Worm (Caenorhabditis elegans) whole organism, late embryonic: ENCODE results near the gene hcp-1.
A peak's percentile ranks its signal among the peaks of the same experiment; 100 is the strongest.

Experiments
- K02D7.2 ChIP-seq: sonication (generic microtip); optimal IDR thresholded peaks from 2 replicates; lab custom pipeline; 2017; ENCODE audit warnings: mild to moderate bottlenecking, missing genetic modification characterization, missing compliant biosample characterization
- K09A11.1 ChIP-seq: sonication (generic microtip); optimal IDR thresholded peaks from 2 replicates; lab custom pipeline; 2017; ENCODE audit warnings: antibody characterized with exemption, mild to moderate bottlenecking, missing genetic modification characterization, missing compliant biosample characterization; ENCODE audit not compliant: insufficient read depth
- T23F11.4 ChIP-seq: fragments of 200-800 bp; sonication (Bioruptor generic); optimal IDR thresholded peaks from 2 replicates; lab custom pipeline; 2018; ENCODE audit warnings: mild to moderate bottlenecking, missing genetic modification characterization, missing compliant biosample characterization
- ahr-1 ChIP-seq: sonication (generic microtip); optimal IDR thresholded peaks from 2 replicates; lab custom pipeline; 2016; ENCODE audit warnings: missing genetic modification characterization, missing compliant biosample characterization
- ceh-18 ChIP-seq: sonication (generic microtip); optimal IDR thresholded peaks from 2 replicates; lab custom pipeline; 2016; ENCODE audit warnings: missing genetic modification characterization, missing compliant biosample characterization
- ceh-19 ChIP-seq: fragments of 200-800 bp; sonication (Bioruptor generic); optimal IDR thresholded peaks from 2 replicates; lab custom pipeline; 2018; ENCODE audit warnings: mild to moderate bottlenecking, missing genetic modification characterization, missing compliant biosample characterization
- ceh-2 ChIP-seq: sonication (generic microtip); optimal IDR thresholded peaks from 2 replicates; lab custom pipeline; 2016; ENCODE audit warnings: missing genotype, missing genetic modification characterization, missing compliant biosample characterization
- ceh-22 ChIP-seq: sonication (generic microtip); optimal IDR thresholded peaks from 2 replicates; lab custom pipeline; 2017; ENCODE audit warnings: missing biosample characterization, missing genetic modification characterization
- ceh-30 ChIP-seq: fragments of 150-350 bp; optimal IDR thresholded peaks from 2 replicates; lab custom pipeline; 2014; ENCODE audit warnings: missing biosample characterization, missing genetic modification characterization
- ceh-31 ChIP-seq: sonication (generic microtip); optimal IDR thresholded peaks from 2 replicates; lab custom pipeline; 2016; ENCODE audit warnings: missing genetic modification characterization, missing compliant biosample characterization
- ceh-34 ChIP-seq: sonication (generic microtip); optimal IDR thresholded peaks from 2 replicates; lab custom pipeline; 2016; ENCODE audit warnings: mild to moderate bottlenecking, missing genetic modification characterization, missing compliant biosample characterization
- ceh-9 ChIP-seq: sonication (generic microtip); optimal IDR thresholded peaks from 2 replicates; lab custom pipeline; 2016; ENCODE audit warnings: mild to moderate bottlenecking, missing genetic modification characterization, inconsistent platforms, missing compliant biosample characterization
- che-1 ChIP-seq: sonication (generic microtip); optimal IDR thresholded peaks from 2 replicates; lab custom pipeline; 2016; ENCODE audit warnings: mild to moderate bottlenecking, missing genetic modification characterization, missing compliant biosample characterization
- elt-2 ChIP-seq: sonication (generic microtip); optimal IDR thresholded peaks from 2 replicates; lab custom pipeline; 2016; ENCODE audit warnings: missing genetic modification reagents, missing genetic modification characterization, missing compliant biosample characterization
- elt-4 ChIP-seq: sonication (generic microtip); optimal IDR thresholded peaks from 2 replicates; lab custom pipeline; 2016; ENCODE audit warnings: missing genetic modification characterization, missing compliant biosample characterization
- eyg-1 ChIP-seq: sonication (generic microtip); optimal IDR thresholded peaks from 2 replicates; lab custom pipeline; 2016; ENCODE audit warnings: missing genotype, missing genetic modification characterization, missing compliant biosample characterization
- hlh-13 ChIP-seq: fragments of 200-800 bp; sonication (Bioruptor generic); optimal IDR thresholded peaks from 2 replicates; lab custom pipeline; 2018; ENCODE audit warnings: mild to moderate bottlenecking, missing genetic modification characterization, missing compliant biosample characterization
- hlh-15 ChIP-seq: sonication (generic microtip); optimal IDR thresholded peaks from 2 replicates; lab custom pipeline; 2016; ENCODE audit warnings: missing genetic modification characterization, missing compliant biosample characterization
- hlh-6 ChIP-seq: sonication (generic microtip); optimal IDR thresholded peaks from 2 replicates; lab custom pipeline; 2016; ENCODE audit warnings: missing genotype, missing genetic modification characterization, missing compliant biosample characterization
- lin-11 ChIP-seq: fragments of 200-800 bp; sonication (Bioruptor generic); optimal IDR thresholded peaks from 2 replicates; lab custom pipeline; 2018; ENCODE audit warnings: mild to moderate bottlenecking, missing genetic modification characterization, missing compliant biosample characterization
- madf-2 ChIP-seq: sonication (generic microtip); optimal IDR thresholded peaks from 2 replicates; lab custom pipeline; 2017; ENCODE audit warnings: missing genetic modification characterization, missing compliant biosample characterization
- mec-3 ChIP-seq: sonication (generic microtip); optimal IDR thresholded peaks from 2 replicates; lab custom pipeline; 2016; ENCODE audit warnings: borderline replicate concordance, missing genetic modification characterization, missing compliant biosample characterization
- nhr-232 ChIP-seq: sonication (generic microtip); optimal IDR thresholded peaks from 2 replicates; lab custom pipeline; 2016; ENCODE audit warnings: missing genetic modification characterization, missing compliant biosample characterization
- pax-1 ChIP-seq: fragments of 150-350 bp; optimal IDR thresholded peaks from 2 replicates; lab custom pipeline; 2014; ENCODE audit warnings: missing biosample characterization, missing genetic modification characterization
- pha-2 ChIP-seq: sonication (generic microtip); optimal IDR thresholded peaks from 2 replicates; lab custom pipeline; 2017; ENCODE audit warnings: mild to moderate bottlenecking, missing genetic modification characterization, missing compliant biosample characterization
- pqm-1 ChIP-seq: sonication (generic microtip); optimal IDR thresholded peaks from 2 replicates; lab custom pipeline; 2016; ENCODE audit warnings: missing genetic modification characterization, missing compliant biosample characterization
- pros-1 ChIP-seq: fragments of 150-350 bp; optimal IDR thresholded peaks from 2 replicates; lab custom pipeline; 2014; ENCODE audit warnings: missing biosample characterization, missing genetic modification reagents, missing genetic modification characterization
- ref-2 ChIP-seq: sonication (generic microtip); optimal IDR thresholded peaks from 2 replicates; lab custom pipeline; 2016; ENCODE audit warnings: missing genetic modification characterization, missing compliant biosample characterization
- rnt-1 ChIP-seq: sonication (generic microtip); optimal IDR thresholded peaks from 2 replicates; lab custom pipeline; 2016; ENCODE audit warnings: missing genetic modification characterization, missing compliant biosample characterization
- unc-55 ChIP-seq: sonication (generic microtip); optimal IDR thresholded peaks from 2 replicates; lab custom pipeline; 2017; ENCODE audit warnings: missing biosample characterization, missing genetic modification reagents, missing genetic modification characterization
- unc-86 ChIP-seq: sonication (generic microtip); optimal IDR thresholded peaks from 2 replicates; lab custom pipeline; 2016; ENCODE audit warnings: missing genetic modification characterization, missing compliant biosample characterization
- ztf-16 ChIP-seq: sonication (generic microtip); optimal IDR thresholded peaks from 2 replicates; lab custom pipeline; 2017; ENCODE audit warnings: missing genetic modification characterization, missing compliant biosample characterization

hcp-1 gene

ce11 chrV:6611504-6611903, 17.5 kb downstream of the hcp-1 start:
- TF ChIP-seq ceh-2 (tag; lab: Kevin White, UChicago) (no peak), unc-55 (GFP tag; lab: Kevin White, UChicago) (no peak), hlh-6 (no peak), ceh-34 (tag; lab: Kevin White, UChicago) (no peak), unc-86 (tag; lab: Kevin White, UChicago) (no peak), pax-1 (no peak), ceh-19 (GFP tag; lab: Kevin White, UChicago) (no peak)
- TF ChIP-seq, all 69 proteins: peak for 0

- TF ChIP-seq pqm-1 (tag; lab: Kevin White, UChicago) (peak; percentile 63), unc-86 (tag; lab: Kevin White, UChicago) (no peak), elt-2 (tag; lab: Kevin White, UChicago) (peak; percentile 91)
- TF ChIP-seq, all 69 proteins: peak for 2
These were observed 20.2 kb downstream of the hcp-1 start, which contains the start of gene cpr-4 for ce11 chrV:6614152-6614734. Gene cpr-4, plus strand, starts transcription at chrV:6614674.

DNA sequence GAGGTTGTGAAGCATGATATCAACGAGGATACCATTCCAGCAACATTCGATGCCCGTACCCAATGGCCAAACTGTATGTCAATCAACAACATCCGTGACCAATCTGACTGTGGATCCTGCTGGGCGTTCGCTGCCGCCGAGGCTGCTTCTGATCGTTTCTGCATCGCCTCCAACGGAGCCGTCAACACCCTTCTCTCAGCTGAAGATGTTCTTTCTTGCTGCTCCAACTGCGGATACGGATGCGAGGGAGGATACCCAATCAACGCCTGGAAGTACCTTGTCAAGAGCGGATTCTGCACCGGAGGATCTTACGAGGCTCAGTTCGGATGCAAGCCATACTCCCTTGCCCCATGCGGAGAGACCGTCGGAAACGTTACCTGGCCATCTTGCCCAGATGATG, 21.0 kb downstream of the hcp-1 start:
- TF ChIP-seq ceh-31 (tag; lab: Kevin White, UChicago) (no peak), elt-4 (tag; lab: Kevin White, UChicago) (peak; percentile 19), rnt-1 (tag; lab: Kevin White, UChicago) (no peak)

DNA sequence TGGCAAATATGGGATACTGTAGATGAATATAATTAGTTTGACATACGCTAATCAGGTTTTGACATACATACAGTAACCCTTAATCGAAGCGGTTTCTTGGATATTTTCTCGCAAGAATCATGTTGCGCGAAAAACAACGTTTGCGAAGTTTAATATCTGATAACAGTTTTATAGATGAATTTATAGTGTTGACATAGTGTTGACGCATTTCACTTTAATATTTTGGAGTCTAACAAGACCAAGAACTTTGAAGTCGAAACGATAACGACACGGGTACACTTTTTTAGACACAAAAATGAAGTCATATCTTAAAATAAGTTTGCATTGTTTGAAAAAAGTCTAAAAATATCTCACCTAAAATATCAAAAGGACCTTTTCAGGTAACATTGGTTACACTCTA, 22.3 kb downstream of the hcp-1 start:
- TF ChIP-seq ahr-1 (tag; lab: Kevin White, UChicago) (no peak), ztf-16 (tag; lab: Kevin White, UChicago) (no peak), hlh-15 (tag; lab: Kevin White, UChicago) (no peak), ceh-31 (tag; lab: Kevin White, UChicago) (no peak), ceh-9 (no peak), eyg-1 (tag; lab: Kevin White, UChicago) (no peak)

DNA sequence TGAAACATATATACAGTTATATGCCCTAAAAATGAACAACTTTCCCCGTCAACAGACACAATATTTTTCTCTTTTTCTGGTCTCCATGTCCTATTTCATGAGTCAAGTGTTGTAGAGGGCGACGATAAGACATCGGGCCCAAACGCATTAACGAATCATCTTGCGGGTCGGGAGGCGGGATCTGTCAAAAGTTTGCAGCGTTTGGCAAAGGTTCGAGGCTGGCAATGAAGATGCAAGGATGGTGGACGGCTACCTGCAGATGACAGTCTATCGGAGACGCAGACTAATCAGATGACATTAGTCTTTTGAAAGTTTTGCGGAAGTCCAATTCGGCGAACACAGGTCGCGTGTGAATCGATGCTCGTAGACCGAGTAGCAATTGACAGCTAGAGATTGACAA, 26.8 kb downstream of the hcp-1 start:
- TF ChIP-seq lin-11 (tag; lab: Kevin White, UChicago): no peak
- TF ChIP-seq pros-1: no peak
- TF ChIP-seq nhr-232 (tag; lab: Kevin White, UChicago): no peak
- no peak for TF ChIP-seq eyg-1 (tag; lab: Kevin White, UChicago)
- TF ChIP-seq pha-2: no peak
- TF ChIP-seq madf-2 (tag; lab: Kevin White, UChicago): no peak
- no peak for TF ChIP-seq T23F11.4 (GFP tag; lab: Kevin White, UChicago)
- no peak for TF ChIP-seq elt-2 (tag; lab: Kevin White, UChicago)
- no peak for TF ChIP-seq hlh-13 (GFP tag; lab: Kevin White, UChicago)
- no peak for TF ChIP-seq ceh-30
- TF ChIP-seq unc-55 (GFP tag; lab: Kevin White, UChicago): no peak
- TF ChIP-seq K09A11.1 (tag; lab: Kevin White, UChicago): no peak
- no peak for TF ChIP-seq ceh-31 (tag; lab: Kevin White, UChicago)
- TF ChIP-seq ceh-34 (tag; lab: Kevin White, UChicago): no peak
- no peak for TF ChIP-seq ref-2 (tag; lab: Kevin White, UChicago)
- TF ChIP-seq mec-3 (tag; lab: Kevin White, UChicago): no peak
- TF ChIP-seq rnt-1 (tag; lab: Kevin White, UChicago): no peak

ce11 chrV:6621894-6622293, 27.9 kb downstream of the hcp-1 start, which contains the start of gene nhr-37:
Gene nhr-37, plus strand, starts transcription at chrV:6622194.
- no peak for TF ChIP-seq che-1 (tag; lab: Kevin White, UChicago)
- TF ChIP-seq ceh-2 (tag; lab: Kevin White, UChicago): no peak
- no peak for TF ChIP-seq lin-11 (tag; lab: Kevin White, UChicago)
- TF ChIP-seq K02D7.2 (tag; lab: Kevin White, UChicago): no peak
- TF ChIP-seq ceh-18 (tag; lab: Kevin White, UChicago): no peak
- TF ChIP-seq ceh-22 (tag; lab: Kevin White, UChicago): no peak
- TF ChIP-seq ceh-34 (tag; lab: Kevin White, UChicago): no peak
